Worm (Caenorhabditis elegans): ENCODE measurements around the gene gtr-1.

DNA sequence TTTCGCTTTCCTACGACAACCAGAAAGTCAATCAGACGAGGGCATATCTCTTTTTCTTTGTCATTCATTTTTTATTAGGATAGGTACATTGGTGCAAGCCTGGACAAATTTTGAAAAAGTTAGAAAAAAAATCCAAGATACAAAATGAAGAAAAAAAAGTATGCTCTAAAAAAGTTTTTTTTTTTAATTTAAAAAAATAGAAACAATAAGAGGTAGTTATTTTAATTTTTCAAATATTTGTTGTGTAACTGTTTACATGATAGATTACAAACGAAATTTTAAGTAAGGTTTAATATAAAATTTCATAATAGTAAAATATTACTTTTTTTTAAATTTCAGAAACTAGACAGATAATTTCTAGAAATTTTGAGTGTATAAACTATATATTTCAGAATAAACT lies 42.9 kb upstream of the gtr-1 start, which contains the start of gene aex-3:
- TF ChIP-seq elt-3 (tag; optimal IDR thresholded peaks at IDR 0.05) = no peak
- TF ChIP-seq cnd-1 (tag; optimal IDR thresholded peaks at IDR 0.05) = no peak
- TF ChIP-seq lsy-2 (tag; optimal IDR thresholded peaks at IDR 0.05) = no peak
- TF ChIP-seq ztf-11 (tag; optimal IDR thresholded peaks at IDR 0.05) = no peak
- no peak for TF ChIP-seq blmp-1 (tag; optimal IDR thresholded peaks at IDR 0.05)
- TF ChIP-seq sptf-1 (tag; optimal IDR thresholded peaks at IDR 0.05) = no peak
- TF ChIP-seq lin-13 (tag; optimal IDR thresholded peaks at IDR 0.05) = no peak

All from whole organism, mixed stage, embryonic.